Fruit fly (Drosophila melanogaster) whole organism, adult: ENCODE measurements around the gene cni.

Source experiments
- CG11617 ChIP-seq: fragments of 200-800 bp; sonication (Bioruptor generic); optimal IDR thresholded peaks from 2 replicates; lab custom pipeline; 2017; ENCODE audit warnings: mild to moderate bottlenecking, missing biosample characterization, missing genetic modification reagents, missing genetic modification characterization
- CG1620 ChIP-seq: fragments of 200-800 bp; sonication (Bioruptor generic); optimal IDR thresholded peaks from 2 replicates; lab custom pipeline; 2016; ENCODE audit warnings: missing biosample characterization, missing genetic modification characterization
- CG33017 ChIP-seq: fragments of 200-800 bp; sonication (Bioruptor generic); optimal IDR thresholded peaks from 2 replicates; lab custom pipeline; 2018; ENCODE audit warnings: missing biosample characterization, mild to moderate bottlenecking, missing genetic modification characterization, moderate library complexity
- CG7045 ChIP-seq: fragments of 200-800 bp; sonication (Bioruptor generic); optimal IDR thresholded peaks from 2 replicates; lab custom pipeline; 2017; ENCODE audit warnings: missing biosample characterization, mild to moderate bottlenecking, missing genetic modification characterization
- Clk ChIP-seq: fragments of 200-800 bp; sonication (Bioruptor generic); optimal IDR thresholded peaks from 2 replicates; lab custom pipeline; 2017; ENCODE audit warnings: missing biosample characterization, missing genetic modification characterization
- Crg-1 ChIP-seq: fragments of 200-800 bp; sonication (Bioruptor generic); optimal IDR thresholded peaks from 2 replicates; lab custom pipeline; 2016; ENCODE audit warnings: missing biosample characterization, missing genetic modification characterization
- Hr96 ChIP-seq: fragments of 200-800 bp; sonication (Bioruptor generic); optimal IDR thresholded peaks from 2 replicates; lab custom pipeline; 2016; ENCODE audit warnings: missing biosample characterization, missing genetic modification characterization
- Mnt ChIP-seq: fragments of 200-800 bp; sonication (Bioruptor generic); optimal IDR thresholded peaks from 2 replicates; lab custom pipeline; 2016; ENCODE audit warnings: missing biosample characterization, mild to moderate bottlenecking, missing genetic modification characterization
- bab1 ChIP-seq: fragments of 200-800 bp; sonication (Bioruptor generic); optimal IDR thresholded peaks from 3 replicates; lab custom pipeline; 2019; ENCODE audit warnings: missing biosample characterization, mild to moderate bottlenecking, missing genetic modification characterization, moderate library complexity
- cnc ChIP-seq, 2 experiments: fragments of >200 bp; optimal IDR thresholded peaks; 2 replicates each; lab custom pipeline; 2017
- kay ChIP-seq: fragments of 200-800 bp; sonication (Bioruptor generic); peaks from one replicate; lab custom pipeline; 2016; ENCODE audit warnings: missing biosample characterization, missing genetic modification characterization, borderline replicate concordance
- ovo ChIP-seq: fragments of 200-800 bp; sonication (Bioruptor generic); optimal IDR thresholded peaks from 2 replicates; lab custom pipeline; 2016; ENCODE audit warnings: missing biosample characterization, missing genetic modification characterization
- pad ChIP-seq: fragments of 200-800 bp; sonication (Bioruptor generic); optimal IDR thresholded peaks from 3 replicates; lab custom pipeline; 2017; ENCODE audit warnings: missing biosample characterization, missing genetic modification characterization, mild to moderate bottlenecking, moderate library complexity, missing genetic modification reagents
- toe ChIP-seq: fragments of 200-800 bp; sonication (Bioruptor generic); optimal IDR thresholded peaks from 2 replicates; lab custom pipeline; 2016; ENCODE audit warnings: missing biosample characterization, missing genetic modification characterization

DNA sequence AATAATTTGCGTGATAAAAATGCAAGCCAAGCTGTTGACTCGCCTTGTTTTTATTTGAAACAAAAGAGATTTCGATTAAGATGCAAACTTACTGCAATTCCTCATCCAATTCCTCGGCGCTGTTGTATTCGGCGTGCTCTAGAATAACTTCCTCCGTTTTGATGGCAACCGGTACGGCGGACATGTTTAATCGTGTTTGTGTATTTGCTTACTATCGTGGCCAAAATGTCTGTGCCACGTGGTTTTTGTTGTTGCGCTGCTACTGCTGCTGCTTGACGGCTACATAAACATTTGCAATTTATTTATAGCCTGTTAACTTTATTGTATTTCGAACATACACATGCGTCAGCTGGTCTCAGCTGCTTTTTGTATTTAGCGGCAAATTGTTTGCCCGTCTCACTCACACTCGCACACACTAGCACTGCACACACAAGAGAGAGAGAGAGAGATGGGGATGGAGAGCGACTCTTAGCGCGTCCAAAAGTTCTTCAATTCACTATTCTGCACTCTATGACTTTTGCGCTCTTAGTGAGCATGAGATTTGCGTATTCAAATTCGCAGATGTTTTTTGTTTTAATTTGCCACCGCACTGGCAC lies 23.4 kb downstream of the cni start:
- TF ChIP-seq CG11617 (GFP tag; lab: Kevin White, UChicago) (no peak), cnc (optimal IDR thresholded peaks at IDR 0.05; lab: Kevin White, UChicago) (no peak), Crg-1 (GFP tag; lab: Kevin White, UChicago) (no peak), pad (GFP tag; lab: Kevin White, UChicago) (no peak), CG33017 (tag; lab: Kevin White, UChicago) (no peak), Hr96 (GFP tag; lab: Kevin White, UChicago) (no peak), ovo (no peak), bab1 (GFP tag; lab: Kevin White, UChicago) (no peak), Clk (GFP tag; lab: Kevin White, UChicago) (no peak), CG1620 (no peak), CG7045 (GFP tag; lab: Kevin White, UChicago) (no peak), toe (GFP tag; lab: Kevin White, UChicago) (no peak), kay (GFP tag; lab: Kevin White, UChicago) (no peak), Mnt (GFP tag; lab: Kevin White, UChicago) (no peak)
